Fruit fly (Drosophila melanogaster): ENCODE data around the gene CG11841.
A peak's percentile ranks its signal among the peaks of the same experiment; 100 is the strongest.

The CG11841 gene

DNA sequence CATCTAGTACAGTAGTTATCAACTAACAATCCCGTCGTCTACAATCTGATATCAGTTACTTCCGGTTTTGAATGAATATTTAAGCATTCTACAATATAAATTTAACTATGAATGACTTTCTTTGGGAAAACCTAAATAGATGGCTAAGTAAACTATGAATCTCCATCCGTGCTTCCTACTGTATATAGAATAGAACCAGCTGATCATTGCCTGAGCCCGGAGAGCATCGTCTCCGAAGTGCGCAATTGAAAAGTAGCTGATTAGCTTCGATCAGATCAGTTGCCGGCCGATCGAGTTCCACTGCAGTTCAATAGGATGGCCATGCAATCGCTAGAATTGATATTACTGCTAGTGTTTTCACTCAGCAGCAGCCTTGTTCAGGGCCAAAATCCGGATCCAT, at the start of gene CG11841:
Gene CG11841, plus strand, starts transcription at position 301 of the 400 bp plus-strand sequence.
- TF ChIP-seq Myc (optimal IDR thresholded peaks at IDR 0.05) = no peak
- no peak for TF ChIP-seq insv (optimal IDR thresholded peaks at IDR 0.05)

DNA sequence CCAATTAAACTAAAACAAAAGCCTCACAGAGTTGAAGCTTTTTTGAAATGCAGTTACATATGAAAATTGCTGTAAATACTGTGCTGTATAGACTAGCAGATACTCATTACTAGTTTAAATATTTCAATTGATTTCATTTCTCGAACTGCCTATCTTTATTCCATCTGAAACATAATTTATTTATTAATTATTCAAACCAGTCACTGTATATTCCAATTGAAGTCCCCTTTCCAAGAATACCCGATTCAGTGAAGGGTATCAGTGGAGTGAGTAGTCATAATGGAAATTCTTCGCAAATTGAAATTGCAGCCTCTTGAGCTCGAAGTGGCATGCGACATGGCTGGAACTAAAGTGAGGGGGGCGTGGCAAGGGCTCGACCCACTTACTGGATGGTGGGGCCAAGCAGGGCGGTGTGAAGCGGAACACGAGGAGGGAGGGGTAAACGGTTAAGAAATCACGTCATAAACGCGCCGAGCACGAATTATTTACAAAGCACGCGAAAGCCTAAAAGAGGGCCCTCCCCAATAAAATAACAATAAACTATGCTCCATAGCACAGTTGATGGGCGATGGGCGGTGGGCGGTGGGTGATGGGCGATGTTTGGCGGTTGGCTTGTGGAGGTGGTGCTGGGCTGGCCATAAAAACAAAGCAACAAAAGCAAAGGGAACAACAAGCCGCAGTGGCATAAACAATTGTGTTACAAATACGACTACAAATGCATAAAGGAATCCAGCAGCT, 45.8 kb upstream of the CG11841 start:
- TF ChIP-seq insv (optimal IDR thresholded peaks at IDR 0.05) (no peak), Myc (optimal IDR thresholded peaks at IDR 0.05) (no peak), Sin3A (optimal IDR thresholded peaks at IDR 0.05) (no peak), psq (optimal IDR thresholded peaks at IDR 0.05) (no peak), h (optimal IDR thresholded peaks at IDR 0.05) (no peak), ttk (optimal IDR thresholded peaks at IDR 0.05) (no peak)

dm6 chr3R:29005622-29006018, 45.2 kb upstream of the CG11841 start:
- no peak for TF ChIP-seq insv (optimal IDR thresholded peaks at IDR 0.05)

- TF ChIP-seq insv (optimal IDR thresholded peaks at IDR 0.05) (no peak), psq (optimal IDR thresholded peaks at IDR 0.05) (no peak), Myc (optimal IDR thresholded peaks at IDR 0.05) (no peak), h (optimal IDR thresholded peaks at IDR 0.05) (no peak), Sin3A (optimal IDR thresholded peaks at IDR 0.05) (no peak), ttk (optimal IDR thresholded peaks at IDR 0.05) (no peak)
Measured at dm6 chr3R:29011144-29011543, 39.7 kb upstream of the CG11841 start.

DNA sequence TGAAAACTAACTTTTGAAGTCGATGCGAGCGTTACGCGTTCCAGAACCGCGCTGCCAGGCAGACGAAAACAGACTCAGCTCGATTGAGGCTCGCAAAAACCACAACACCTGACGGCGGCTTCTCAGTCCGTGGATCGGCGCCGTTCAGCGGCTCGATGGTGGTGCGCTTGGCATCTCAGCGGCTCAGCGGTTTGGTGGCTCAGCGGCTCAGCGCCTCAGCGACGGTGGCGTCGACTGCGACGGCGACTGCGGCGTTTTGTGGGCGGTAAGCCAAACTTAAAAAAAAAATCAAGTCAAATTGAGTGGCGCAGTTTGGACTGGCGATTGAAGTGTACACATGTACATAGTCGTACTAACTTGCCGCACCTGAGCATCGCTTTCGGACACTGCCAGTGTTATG, 30.5 kb upstream of the CG11841 start, which contains the start of gene wat:
Gene wat, minus strand, starts transcription at position 41 of the 400 bp plus-strand sequence.
- TF ChIP-seq ttk (optimal IDR thresholded peaks at IDR 0.05) = no peak
- no peak for TF ChIP-seq Myc (optimal IDR thresholded peaks at IDR 0.05)
- no peak for TF ChIP-seq Sin3A (optimal IDR thresholded peaks at IDR 0.05)
- no peak for TF ChIP-seq h (optimal IDR thresholded peaks at IDR 0.05)
- TF ChIP-seq insv (optimal IDR thresholded peaks at IDR 0.05) = no peak
- TF ChIP-seq psq (optimal IDR thresholded peaks at IDR 0.05) = no peak

dm6 chr3R:29024671-29025070, 26.2 kb upstream of the CG11841 start, which contains the start of gene CG14518:
Gene CG14518, plus strand, starts transcription at chr3R:29024971.
- no peak for TF ChIP-seq Sin3A (optimal IDR thresholded peaks at IDR 0.05)
- TF ChIP-seq psq (optimal IDR thresholded peaks at IDR 0.05) = no peak
- TF ChIP-seq insv (optimal IDR thresholded peaks at IDR 0.05) = no peak
- TF ChIP-seq h (optimal IDR thresholded peaks at IDR 0.05) = no peak
- TF ChIP-seq ttk (optimal IDR thresholded peaks at IDR 0.05) = no peak
- TF ChIP-seq Myc (optimal IDR thresholded peaks at IDR 0.05) = no peak

DNA sequence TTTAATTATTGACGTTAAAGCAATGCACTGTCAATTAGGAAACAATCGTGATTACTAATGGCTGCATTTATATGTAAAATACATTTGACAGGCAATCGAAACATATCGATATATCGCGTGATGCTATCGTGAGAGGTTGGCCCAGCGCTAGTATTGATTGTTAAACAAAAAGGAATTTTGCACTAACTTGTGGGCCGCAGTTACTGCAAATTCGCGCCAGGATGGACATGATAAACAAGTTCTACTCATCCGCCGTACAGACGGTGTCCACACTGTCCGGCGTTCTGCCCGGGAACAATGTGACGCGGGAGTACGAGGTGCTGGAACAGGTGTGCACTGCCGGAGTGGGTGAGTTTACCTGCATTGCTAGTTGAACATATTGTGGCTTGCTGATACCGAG, 23.7 kb upstream of the CG11841 start, which contains the start of the genes eIF4E6 and CG1951:
Gene eIF4E6, minus strand, starts transcription at position 53 of the 400 bp plus-strand sequence.
Gene CG1951, plus strand, starts transcription at position 115 of the 400 bp plus-strand sequence.
- no peak for TF ChIP-seq psq (optimal IDR thresholded peaks at IDR 0.05)
- TF ChIP-seq insv (optimal IDR thresholded peaks at IDR 0.05) = no peak
- TF ChIP-seq Sin3A (optimal IDR thresholded peaks at IDR 0.05) = no peak
- TF ChIP-seq Myc (optimal IDR thresholded peaks at IDR 0.05) = no peak
- no peak for TF ChIP-seq h (optimal IDR thresholded peaks at IDR 0.05)
- no peak for TF ChIP-seq ttk (optimal IDR thresholded peaks at IDR 0.05)

dm6 chr3R:29032542-29032941, 18.3 kb upstream of the CG11841 start, which contains the start of gene Ssl2:
Gene Ssl2, minus strand, starts transcription at chr3R:29032642.
- TF ChIP-seq Myc (optimal IDR thresholded peaks at IDR 0.05) (no peak), h (optimal IDR thresholded peaks at IDR 0.05) (no peak), psq (optimal IDR thresholded peaks at IDR 0.05) (no peak), Sin3A (optimal IDR thresholded peaks at IDR 0.05) (no peak), insv (optimal IDR thresholded peaks at IDR 0.05) (no peak), ttk (optimal IDR thresholded peaks at IDR 0.05) (no peak)

DNA sequence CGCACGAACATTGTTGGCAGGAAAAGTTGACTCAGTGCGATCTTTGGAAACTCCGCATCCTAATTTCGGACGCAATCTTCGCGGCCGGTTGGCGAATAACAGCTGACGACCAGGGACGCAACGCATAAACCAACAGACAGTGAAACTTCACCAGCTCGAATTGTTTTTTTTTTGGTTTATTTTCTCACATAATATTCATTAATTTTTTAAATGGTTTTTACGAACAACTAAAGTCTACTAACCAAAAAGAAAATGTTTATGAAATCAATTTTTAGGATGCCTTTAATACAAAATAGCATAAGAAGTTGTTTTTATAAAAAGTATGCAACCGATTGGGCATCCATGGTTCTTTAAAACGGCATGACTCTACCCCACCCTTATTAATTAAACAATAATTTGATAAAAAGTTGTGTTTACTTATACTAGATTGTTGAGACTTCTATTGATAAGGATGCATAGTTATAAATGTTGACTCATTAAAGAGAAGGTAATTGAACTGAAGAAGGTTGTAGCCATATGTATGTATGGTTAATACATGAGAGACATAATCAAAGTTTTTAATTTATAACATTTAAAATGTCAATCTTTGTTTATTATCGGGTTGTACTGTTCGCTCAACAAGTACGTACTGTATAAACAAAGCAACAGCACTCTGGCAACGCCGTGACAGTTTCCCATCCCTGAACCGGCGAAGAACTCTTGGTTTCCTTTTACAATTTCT, 16.8 kb upstream of the CG11841 start, which contains the start of the genes beta4GalNAcTB and Cpsf100:
Gene beta4GalNAcTB, minus strand, starts transcription at position 100 of the 721 bp plus-strand sequence.
Gene Cpsf100, plus strand, starts transcription at position 665 of the 721 bp plus-strand sequence.
- TF ChIP-seq psq (optimal IDR thresholded peaks at IDR 0.05) (no peak), ttk (optimal IDR thresholded peaks at IDR 0.05) (no peak), insv (optimal IDR thresholded peaks at IDR 0.05) (no peak), Myc (optimal IDR thresholded peaks at IDR 0.05) (no peak), Sin3A (optimal IDR thresholded peaks at IDR 0.05) (no peak), h (optimal IDR thresholded peaks at IDR 0.05) (no peak)

DNA sequence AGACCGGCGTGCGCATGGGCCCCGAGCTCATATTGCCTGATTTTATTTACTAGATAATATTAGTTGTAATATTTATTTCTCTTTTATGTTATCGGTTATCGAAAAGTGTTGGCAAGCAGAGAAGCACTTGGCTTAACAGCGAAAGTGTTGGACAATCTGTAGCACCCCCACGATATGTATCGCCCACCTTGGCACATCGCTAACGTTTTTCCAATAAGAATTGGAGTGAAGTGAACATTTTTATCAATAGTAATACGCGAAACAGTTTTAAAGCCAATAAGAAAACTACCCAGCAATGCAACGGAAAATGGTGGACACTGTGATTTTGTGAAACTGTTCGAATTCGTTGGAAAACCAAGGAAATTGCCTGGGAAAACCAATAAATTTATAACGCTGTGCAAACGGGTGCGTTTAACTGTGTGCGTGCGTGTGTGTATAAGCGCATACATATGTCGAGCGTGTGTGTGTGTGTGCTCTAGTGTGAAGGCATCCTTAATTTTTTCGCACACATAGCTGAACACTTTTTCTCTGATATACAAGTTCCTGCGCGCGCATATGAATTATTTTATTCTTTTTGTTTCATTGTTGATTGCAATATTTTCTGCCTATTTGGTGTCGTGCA, 11.8 kb upstream of the CG11841 start, which contains the start of the genes Slu7 and Pkc98E:
Gene Slu7, minus strand, starts transcription at position 112 of the 622 bp plus-strand sequence.
Gene Pkc98E, plus strand, starts transcription at position 197 of the 622 bp plus-strand sequence.
- TF ChIP-seq Sin3A (optimal IDR thresholded peaks at IDR 0.05) (no peak), ttk (optimal IDR thresholded peaks at IDR 0.05) (no peak), insv (optimal IDR thresholded peaks at IDR 0.05) (peak; percentile 69), h (optimal IDR thresholded peaks at IDR 0.05) (no peak), psq (optimal IDR thresholded peaks at IDR 0.05) (no peak)

DNA sequence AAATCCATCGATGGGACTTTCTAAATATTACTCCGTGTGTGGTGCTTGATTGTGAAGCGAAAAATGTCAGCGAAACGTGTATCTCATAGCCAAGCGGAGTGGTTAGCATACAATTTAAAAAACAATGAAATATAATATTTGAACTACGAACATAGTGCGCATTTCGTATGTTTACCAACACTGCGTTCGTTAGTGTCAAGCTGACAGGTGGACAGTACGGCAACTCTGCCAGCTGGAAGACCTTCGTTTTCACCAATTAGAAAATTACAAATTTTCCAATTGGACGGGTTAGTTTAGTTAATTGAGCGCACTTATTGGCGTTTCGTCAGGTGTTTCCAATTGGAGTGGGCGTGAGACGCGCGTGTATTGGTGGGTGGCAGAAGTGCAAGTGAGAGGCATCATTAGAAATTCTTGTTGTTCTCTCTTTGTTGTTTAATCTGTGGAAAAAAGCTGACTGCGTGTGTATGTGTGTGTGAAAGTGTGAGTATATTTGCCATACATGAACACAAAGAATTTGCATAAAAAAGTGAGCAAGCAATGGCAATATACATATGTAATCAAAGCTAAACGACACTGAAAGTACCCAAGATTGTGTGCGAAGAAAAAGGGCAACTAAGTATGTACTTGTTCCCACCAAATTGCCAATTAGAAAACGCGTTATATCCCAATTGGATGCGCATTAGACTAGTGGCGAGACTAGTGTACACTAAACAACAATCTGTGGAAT, 11.0 kb upstream of the CG11841 start:
- no peak for TF ChIP-seq ttk (optimal IDR thresholded peaks at IDR 0.05)
- no peak for TF ChIP-seq psq (optimal IDR thresholded peaks at IDR 0.05)
- TF ChIP-seq insv (optimal IDR thresholded peaks at IDR 0.05) = no peak
- TF ChIP-seq h (optimal IDR thresholded peaks at IDR 0.05) = no peak

All from Kc167 (cell line).